Fruit fly (Drosophila melanogaster) whole organism, embryonic: Measurements from ENCODE around the gene mora.

Experiments
- Aef1 ChIP-seq: fragments of 200-800 bp; sonication (Bioruptor generic); IDR thresholded peaks from 3 replicates; pipeline ENCODE4 v1.3.6; 2022; ENCODE audit warnings: missing biosample characterization, missing genetic modification characterization
- Awh ChIP-seq: fragments of 200-800 bp; sonication (Bioruptor generic); IDR thresholded peaks from 2 replicates; pipeline ENCODE4, ENCODE4 v1.3.6; 2022; ENCODE audit warnings: missing biosample characterization, missing genetic modification characterization
- CG11695 ChIP-seq: fragments of 200-800 bp; sonication (Bioruptor generic); IDR thresholded peaks from 3 replicates; pipeline ENCODE4 v1.3.6; 2022; ENCODE audit warnings: missing biosample characterization, missing genetic modification characterization
- CG12071 ChIP-seq: fragments of 200-800 bp; sonication (Bioruptor generic); optimal IDR thresholded peaks from 3 replicates; lab custom pipeline; 2018; ENCODE audit warnings: missing biosample characterization, mild to moderate bottlenecking, missing genetic modification characterization
- CG12219 ChIP-seq: fragments of 200-800 bp; sonication (Bioruptor generic); optimal IDR thresholded peaks from 3 replicates; lab custom pipeline; 2018; ENCODE audit warnings: missing biosample characterization, mild to moderate bottlenecking, missing genetic modification characterization
- CG1233 ChIP-seq: fragments of 200-800 bp; sonication (Bioruptor generic); optimal IDR thresholded peaks from 4 replicates; lab custom pipeline; 2018; ENCODE audit warnings: missing biosample characterization, mild to moderate bottlenecking, missing genetic modification characterization
- CG14441 ChIP-seq: fragments of 200-800 bp; sonication (Bioruptor generic); IDR thresholded peaks from 2 replicates; pipeline ENCODE4 v1.3.6; 2022; ENCODE audit warnings: missing biosample characterization, missing genetic modification characterization
- CG15269 ChIP-seq: fragments of 200-800 bp; sonication (Bioruptor generic); optimal IDR thresholded peaks from 2 replicates; lab custom pipeline; 2018; ENCODE audit warnings: missing biosample characterization, mild to moderate bottlenecking, missing genetic modification characterization, moderate library complexity
- CG15514 ChIP-seq: fragments of 200-800 bp; sonication (Bioruptor generic); optimal IDR thresholded peaks from 3 replicates; lab custom pipeline; 2017; ENCODE audit warnings: missing biosample characterization, missing genetic modification characterization, mild to moderate bottlenecking, moderate library complexity, missing genetic modification reagents
- CG1647 ChIP-seq: fragments of 200-800 bp; sonication (Bioruptor generic); optimal IDR thresholded peaks from 3 replicates; lab custom pipeline; 2016; ENCODE audit warnings: missing biosample characterization, missing genetic modification characterization
- CG1792 ChIP-seq: fragments of 200-800 bp; sonication (Bioruptor generic); optimal IDR thresholded peaks from 2 replicates; lab custom pipeline; 2016; ENCODE audit warnings: missing biosample characterization, missing genetic modification characterization
- CG18619 ChIP-seq: fragments of 200-800 bp; sonication (Bioruptor generic); optimal IDR thresholded peaks from 3 replicates; lab custom pipeline; 2017; ENCODE audit warnings: missing biosample characterization, mild to moderate bottlenecking, missing genetic modification characterization
- CG30403 ChIP-seq: fragments of 200-800 bp; sonication (Bioruptor generic); optimal IDR thresholded peaks from 3 replicates; lab custom pipeline; 2016; ENCODE audit warnings: missing biosample characterization, missing genetic modification characterization
- CG4707 ChIP-seq: fragments of 200-800 bp; sonication (Bioruptor generic); optimal IDR thresholded peaks from 2 replicates; lab custom pipeline; 2018; ENCODE audit warnings: missing biosample characterization, mild to moderate bottlenecking, missing genetic modification characterization, moderate library complexity
- CG7357 ChIP-seq: fragments of 200-800 bp; sonication (Bioruptor generic); IDR thresholded peaks from 3 replicates; pipeline ENCODE4 v1.3.6; 2022; ENCODE audit warnings: missing biosample characterization, missing genetic modification characterization
- CG7372 ChIP-seq: fragments of 200-800 bp; sonication (Bioruptor generic); IDR thresholded peaks from 2 replicates; pipeline ENCODE4 v1.3.6; 2022; ENCODE audit warnings: missing biosample characterization, missing genetic modification characterization
- CG7556 ChIP-seq: fragments of 200-800 bp; sonication (Bioruptor generic); optimal IDR thresholded peaks from 2 replicates; lab custom pipeline; 2017; ENCODE audit warnings: missing biosample characterization, mild to moderate bottlenecking, missing genetic modification characterization
- Camta ChIP-seq: fragments of 200-800 bp; sonication (Bioruptor generic); optimal IDR thresholded peaks from 2 replicates; lab custom pipeline; 2016; ENCODE audit warnings: missing biosample characterization, missing genetic modification characterization
- Eip74EF ChIP-seq, 2 experiments: fragments of 200-800 bp in 1 of 2; fragments of >200 bp in 1 of 2; sonication (Bioruptor generic) in 1 of 2; optimal IDR thresholded peaks; 2 replicates each; lab custom pipeline; 2017 to 2019; ENCODE audit warnings: missing biosample characterization in 2 of 2, missing genetic modification characterization in 2 of 2, mild to moderate bottlenecking in 1 of 2, moderate library complexity in 1 of 2
- Elba2 ChIP-seq: fragments of 200-800 bp; sonication (Bioruptor generic); optimal IDR thresholded peaks from 3 replicates; lab custom pipeline; 2016; ENCODE audit warnings: missing biosample characterization, missing genetic modification characterization
- Ets65A ChIP-seq: fragments of 200-800 bp; sonication (Bioruptor generic); peaks from one replicate; lab custom pipeline; 2016; ENCODE audit warnings: missing biosample characterization, missing genetic modification characterization
- H15 ChIP-seq: fragments of 200-800 bp; sonication (Bioruptor generic); IDR thresholded peaks from 3 replicates; pipeline ENCODE4 v1.3.6; 2022; ENCODE audit warnings: missing biosample characterization, missing genetic modification characterization
- HLHmδ ChIP-seq: fragments of 200-800 bp; sonication (Bioruptor generic); optimal IDR thresholded peaks from 2 replicates; lab custom pipeline; 2018; ENCODE audit warnings: missing biosample characterization, mild to moderate bottlenecking, missing genetic modification characterization, moderate library complexity
- Hr3 ChIP-seq: fragments of 200-800 bp; sonication (Bioruptor generic); optimal IDR thresholded peaks from 3 replicates; lab custom pipeline; 2016; ENCODE audit warnings: missing biosample characterization, missing genetic modification characterization
- Hr39 ChIP-seq: fragments of >200 bp; optimal IDR thresholded peaks from 2 replicates; lab custom pipeline; 2017
- Oaz ChIP-seq: fragments of 200-800 bp; sonication (Bioruptor generic); IDR thresholded peaks from 2 replicates; pipeline ENCODE4 v1.3.6; 2022; ENCODE audit warnings: missing biosample characterization, missing genetic modification characterization
- Six4 ChIP-seq: fragments of 200-800 bp; sonication (Bioruptor generic); optimal IDR thresholded peaks from 2 replicates; lab custom pipeline; 2016; ENCODE audit warnings: missing biosample characterization, missing genetic modification characterization
- Ssrp ChIP-seq: fragments of 200-800 bp; sonication (Bioruptor generic); optimal IDR thresholded peaks from 2 replicates; lab custom pipeline; 2018; ENCODE audit warnings: missing biosample characterization, mild to moderate bottlenecking, missing genetic modification characterization, moderate library complexity
- Trl ChIP-seq, 3 experiments: fragments of >200 bp in 2 of 3; fragments of 200-800 bp in 1 of 3; sonication (Bioruptor generic) in 1 of 3; optimal IDR thresholded peaks; 2 replicates in 1 of 3; 3 replicates in 2 of 3; lab custom pipeline; 2016 to 2017; ENCODE audit warnings: missing biosample characterization in 1 of 3, missing genetic modification characterization in 1 of 3
- ato ChIP-seq: fragments of 200-800 bp; sonication (Bioruptor generic); IDR thresholded peaks from 2 replicates; pipeline ENCODE4 v1.3.6; 2022; ENCODE audit warnings: missing biosample characterization, missing genetic modification characterization; ENCODE audit not compliant: partially characterized antibody
- btn ChIP-seq: fragments of 200-800 bp; sonication (Bioruptor generic); optimal IDR thresholded peaks from 2 replicates; lab custom pipeline; 2016; ENCODE audit warnings: missing biosample characterization, missing genetic modification characterization
- cg ChIP-seq: fragments of 200-800 bp; sonication (Bioruptor generic); optimal IDR thresholded peaks from 3 replicates; lab custom pipeline; 2019; ENCODE audit warnings: missing biosample characterization, mild to moderate bottlenecking, missing genetic modification characterization, moderate library complexity
- croc ChIP-seq: fragments of 200-800 bp; sonication (Bioruptor generic); conservative IDR thresholded peaks from 3 replicates; pipeline ENCODE4 v1.3.6; 2022; ENCODE audit warnings: missing biosample characterization, missing genetic modification characterization
- esg ChIP-seq: fragments of 200-800 bp; sonication (Bioruptor generic); conservative IDR thresholded peaks from 2 replicates; pipeline ENCODE4 v1.3.6; 2022; ENCODE audit warnings: missing biosample characterization, missing genetic modification characterization
- inv ChIP-seq: fragments of 200-800 bp; sonication (Bioruptor generic); IDR thresholded peaks from 2 replicates; pipeline ENCODE4 v1.3.6; 2022; ENCODE audit warnings: missing biosample characterization, missing genetic modification characterization; ENCODE audit not compliant: partially characterized antibody
- jing ChIP-seq: fragments of 200-800 bp; sonication (Bioruptor generic); optimal IDR thresholded peaks from 2 replicates; lab custom pipeline; 2018; ENCODE audit warnings: missing biosample characterization, mild to moderate bottlenecking, missing genetic modification characterization
- kni ChIP-seq: fragments of 200-800 bp; sonication (Bioruptor generic); optimal IDR thresholded peaks from 3 replicates; lab custom pipeline; 2017; ENCODE audit warnings: mild to moderate bottlenecking, missing biosample characterization, missing genetic modification reagents, missing genetic modification characterization
- lmd ChIP-seq: fragments of 200-800 bp; sonication (Bioruptor generic); IDR thresholded peaks from 2 replicates; pipeline ENCODE4 v1.3.6; 2022; ENCODE audit warnings: missing biosample characterization, missing genetic modification characterization
- nmo ChIP-seq: fragments of 200-800 bp; sonication (Bioruptor generic); optimal IDR thresholded peaks from 2 replicates; lab custom pipeline; 2018; ENCODE audit warnings: missing biosample characterization, mild to moderate bottlenecking, missing genetic modification characterization, moderate library complexity
- otp ChIP-seq: fragments of 200-800 bp; sonication (Bioruptor generic); IDR thresholded peaks from 3 replicates; pipeline ENCODE4, ENCODE4 v1.3.6; 2022; ENCODE audit warnings: missing biosample characterization, missing genetic modification characterization
- pnt ChIP-seq: fragments of 200-800 bp; sonication (Bioruptor generic); optimal IDR thresholded peaks from 3 replicates; lab custom pipeline; 2016; ENCODE audit warnings: missing biosample characterization, missing genetic modification characterization
- salm ChIP-seq: fragments of 200-800 bp; sonication (Bioruptor generic); optimal IDR thresholded peaks from 2 replicates; lab custom pipeline; 2018; ENCODE audit warnings: missing biosample characterization, mild to moderate bottlenecking, missing genetic modification characterization
- sens ChIP-seq: fragments of 200-800 bp; sonication (Bioruptor generic); peaks from one replicate; lab custom pipeline; 2016; ENCODE audit warnings: missing biosample characterization, missing genetic modification characterization
- sisA ChIP-seq: fragments of 200-800 bp; sonication (Bioruptor generic); IDR thresholded peaks from 2 replicates; pipeline ENCODE4 v1.3.6; 2022; ENCODE audit warnings: missing biosample characterization, missing genetic modification characterization
- ssp ChIP-seq: fragments of 200-800 bp; sonication (Bioruptor generic); IDR thresholded peaks from 2 replicates; pipeline ENCODE4 v1.3.6; 2022; ENCODE audit warnings: missing biosample characterization, missing genetic modification characterization
- tin ChIP-seq: fragments of 200-800 bp; sonication (Bioruptor generic); optimal IDR thresholded peaks from 3 replicates; lab custom pipeline; 2016; ENCODE audit warnings: missing biosample characterization, missing genetic modification characterization
- unpg ChIP-seq: fragments of 200-800 bp; sonication (Bioruptor generic); optimal IDR thresholded peaks from 3 replicates; lab custom pipeline; 2018; ENCODE audit warnings: missing biosample characterization, mild to moderate bottlenecking, missing genetic modification characterization, moderate library complexity
- wor ChIP-seq: fragments of 200-800 bp; sonication (Bioruptor generic); IDR thresholded peaks from 2 replicates; pipeline ENCODE4 v1.3.6; 2022; ENCODE audit warnings: missing biosample characterization, missing genetic modification characterization
- zen ChIP-seq: fragments of 200-800 bp; sonication (Bioruptor generic); optimal IDR thresholded peaks from 3 replicates; lab custom pipeline; 2018; ENCODE audit warnings: missing biosample characterization, mild to moderate bottlenecking, missing genetic modification characterization, moderate library complexity

The mora gene

DNA sequence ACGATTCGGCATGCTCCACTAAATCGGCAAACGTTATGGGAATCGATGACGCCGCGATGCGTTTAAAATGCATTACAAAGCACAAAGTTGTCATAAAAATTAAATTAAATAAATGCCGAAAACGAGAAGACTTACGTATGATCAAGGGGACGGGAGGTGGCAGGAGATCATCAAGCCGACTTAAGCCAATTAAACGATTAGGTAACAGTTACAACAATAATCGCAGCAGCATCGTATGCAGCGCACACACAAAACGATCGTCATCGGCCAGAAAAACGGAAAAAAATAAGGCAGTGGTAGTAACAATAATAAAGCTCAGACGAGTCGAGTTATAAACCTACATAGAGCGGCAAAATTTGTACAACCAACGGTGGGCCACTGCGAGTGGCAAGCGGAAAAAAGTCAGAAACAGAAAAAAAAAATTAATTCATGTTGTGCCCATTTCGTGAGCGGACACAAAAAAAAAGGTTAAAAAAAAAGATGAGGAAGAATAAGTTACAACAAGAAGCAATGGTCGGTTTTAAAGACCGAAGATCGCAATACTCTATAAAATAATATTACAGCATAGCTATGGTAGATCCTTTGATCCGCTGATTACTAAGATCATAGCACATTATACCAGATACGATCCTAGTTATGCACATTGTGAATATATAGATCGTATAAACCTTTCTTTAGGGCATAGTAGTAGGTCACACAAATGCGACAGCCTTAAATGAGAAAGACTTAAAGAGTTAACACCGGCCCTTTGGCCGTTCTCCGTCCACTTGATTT lies 20.4 kb downstream of the mora start (continued):
- TF ChIP-seq Trl (optimal IDR thresholded peaks at IDR 0.05; lab: Kevin White, UChicago) (no peak), Trl (GFP tag; optimal IDR thresholded peaks at IDR 0.05; lab: Kevin White, UChicago) (peak; percentile 15), sisA (GFP tag; lab: Robert Waterston, UW) (peak; percentile 32; the same call in 1 of the 2 replicates), Awh (GFP tag; lab: Robert Waterston, UW) (peak; percentile 61), CG14441 (peak; percentile 51), Camta (GFP tag; lab: Kevin White, UChicago) (peak; percentile 1), btn (peak; percentile 17), CG15269 (tag; lab: Kevin White, UChicago) (peak; percentile 54), sens (peak; percentile 85), CG1647 (peak; percentile 13), otp (GFP tag; lab: Robert Waterston, UW) (no peak), CG11695 (GFP tag; lab: Robert Waterston, UW) (peak; percentile 43; the same call in 1 of the 3 replicates), unpg (GFP tag; lab: Kevin White, UChicago) (peak; percentile 60), Eip74EF (GFP tag; optimal IDR thresholded peaks at IDR 0.05; lab: Kevin White, UChicago) (peak in 1 of 2 experiments; percentile 61), CG30403 (peak; percentile 31), tin (GFP tag; lab: Kevin White, UChicago) (peak; percentile 29), CG1792 (GFP tag; lab: Kevin White, UChicago) (no peak), wor (peak; percentile 33; the same call in 1 of the 2 replicates), kni (GFP tag; lab: Kevin White, UChicago) (peak; percentile 32), Aef1 (GFP tag; lab: Robert Waterston, UW) (0 out of 3 replicates have a peak, but pooled peaks have one; percentile 13), zen (tag; lab: Kevin White, UChicago) (no peak), lmd (GFP tag; lab: Robert Waterston, UW) (peak; percentile 57), CG7556 (peak; percentile 22), CG15514 (GFP tag; lab: Kevin White, UChicago) (peak; percentile 7), ato (no peak), CG12071 (peak; percentile 41), esg (GFP tag; lab: Robert Waterston, UW) (peak; percentile 47), cg (no peak), CG4707 (GFP tag; lab: Kevin White, UChicago) (peak; percentile 47), CG7357 (GFP tag; lab: Robert Waterston, UW) (0 out of 3 replicates have a peak, but pooled peaks have one; percentile 36), nmo (peak; percentile 64), croc (peak; percentile 20; the same call in 1 of the 3 replicates), H15 (GFP tag; lab: Robert Waterston, UW) (peak; percentile 52; the same call in 1 of the 3 replicates), Hr39 (lab: Kevin White, UChicago) (no peak), CG12219 (peak; percentile 61), Six4 (GFP tag; lab: Kevin White, UChicago) (no peak), CG1233 (GFP tag; lab: Kevin White, UChicago) (peak; percentile 35), CG18619 (GFP tag; lab: Kevin White, UChicago) (no peak), HLHmδ (GFP tag; lab: Kevin White, UChicago) (no peak), Hr3 (peak; percentile 35), inv (GFP tag; lab: Robert Waterston, UW) (no peak), salm (tag; lab: Kevin White, UChicago) (peak; percentile 23), ssp (peak; percentile 46), Oaz (GFP tag; lab: Robert Waterston, UW) (peak; percentile 36; the same call in 1 of the 2 replicates), Ssrp (tag; lab: Kevin White, UChicago) (peak; percentile 64), jing (GFP tag; lab: Kevin White, UChicago) (peak; percentile 17), CG7372 (GFP tag; lab: Robert Waterston, UW) (peak; percentile 48; the same call in 1 of the 2 replicates), pnt (GFP tag; lab: Kevin White, UChicago) (peak; percentile 40), Ets65A (GFP tag; lab: Kevin White, UChicago) (peak; percentile 92), Elba2 (GFP tag; lab: Kevin White, UChicago) (no peak)
